Worm (Caenorhabditis elegans): ENCODE results near the gene T23E7.2.

DNA sequence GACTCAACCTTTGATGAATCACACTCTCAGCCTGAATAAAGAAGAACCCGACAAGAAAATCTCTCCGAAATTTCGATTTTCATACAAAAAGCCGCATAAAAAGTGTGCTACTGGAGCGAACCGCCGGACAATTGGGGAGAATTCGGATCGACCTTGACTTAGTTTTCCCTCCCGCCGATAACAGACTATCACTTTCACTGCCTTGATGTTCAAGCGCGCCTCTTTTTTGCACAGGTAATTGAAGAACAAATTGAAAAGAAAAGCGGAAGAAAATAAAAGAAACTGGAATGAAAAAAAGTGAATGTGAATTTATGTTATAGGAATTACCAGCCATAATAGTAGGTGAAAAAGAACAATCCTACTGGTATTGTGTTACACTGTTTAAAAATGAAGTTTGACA lies 15.1 kb downstream of the T23E7.2 start:
- TF ChIP-seq hmg-4 (GFP tag; optimal IDR thresholded peaks at IDR 0.05) (no peak), hmbx-1 (tag; optimal IDR thresholded peaks at IDR 0.05) (no peak), ama-1 (optimal IDR thresholded peaks at IDR 0.05) (no peak), ceh-36 (tag; optimal IDR thresholded peaks at IDR 0.05) (no peak), tbx-37 (GFP tag; conservative IDR thresholded peaks at IDR 0.05) (no peak), ets-7 (tag; optimal IDR thresholded peaks at IDR 0.05) (no peak), flt-1 (GFP tag; IDR thresholded peaks at IDR 0.05) (no peak), aly-1 (tag; optimal IDR thresholded peaks at IDR 0.05) (no peak), B0310.2 (tag; optimal IDR thresholded peaks at IDR 0.05) (no peak), tra-4 (tag; optimal IDR thresholded peaks at IDR 0.05) (no peak), ceh-13 (GFP tag; optimal IDR thresholded peaks at IDR 0.05) (no peak), sea-1 (GFP tag; conservative IDR thresholded peaks at IDR 0.05) (no peak)

All from whole organism, early embryonic.